Worm (Caenorhabditis elegans) whole organism, L2 larva: Measurements from ENCODE around the gene W02B12.13.

Experiments
- C34F6.9 ChIP-seq: fragments of 150-350 bp; optimal IDR thresholded peaks from 2 replicates; lab custom pipeline; 2014; ENCODE audit warnings: missing biosample characterization, missing genetic modification characterization
- F13H6.1 ChIP-seq: sonication (generic microtip); optimal IDR thresholded peaks from 2 replicates; lab custom pipeline; 2016; ENCODE audit warnings: missing genetic modification characterization, missing compliant biosample characterization
- Y55F3AM.14 ChIP-seq: fragments of 200-800 bp; sonication (Bioruptor generic); optimal IDR thresholded peaks from 2 replicates; lab custom pipeline; 2018; ENCODE audit warnings: mild to moderate bottlenecking, missing genetic modification characterization, missing compliant biosample characterization
- ceh-82 ChIP-seq: fragments of 150-350 bp; optimal IDR thresholded peaks from 2 replicates; lab custom pipeline; 2014; ENCODE audit warnings: missing biosample characterization, missing genetic modification characterization
- crh-2 ChIP-seq: sonication (generic microtip); optimal IDR thresholded peaks from 2 replicates; lab custom pipeline; 2017; ENCODE audit warnings: missing biosample characterization, missing genetic modification characterization
- dmd-4 ChIP-seq: sonication (generic microtip); optimal IDR thresholded peaks from 2 replicates; lab custom pipeline; 2017; ENCODE audit warnings: missing biosample characterization, missing genetic modification characterization
- egl-27 ChIP-seq: sonication (generic microtip); optimal IDR thresholded peaks from 3 replicates; lab custom pipeline; 2017; ENCODE audit warnings: missing biosample characterization, missing genetic modification reagents, missing genetic modification characterization
- elt-1 ChIP-seq: fragments of 150-350 bp; optimal IDR thresholded peaks from 2 replicates; lab custom pipeline; 2014; ENCODE audit warnings: missing biosample characterization, missing genetic modification characterization
- elt-3 ChIP-seq: sonication (generic microtip); optimal IDR thresholded peaks from 2 replicates; lab custom pipeline; 2017; ENCODE audit warnings: missing biosample characterization, missing genetic modification characterization
- fos-1 ChIP-seq: fragments of 150-350 bp; optimal IDR thresholded peaks from 2 replicates; lab custom pipeline; 2014; ENCODE audit warnings: missing biosample characterization, missing genetic modification characterization
- lin-11 ChIP-seq: fragments of 150-350 bp; sonication (generic microtip); optimal IDR thresholded peaks from 2 replicates; lab custom pipeline; 2014; ENCODE audit warnings: missing biosample characterization, missing genetic modification characterization, inconsistent platforms, mixed read lengths
- lin-13 ChIP-seq: fragments of 150-350 bp; optimal IDR thresholded peaks from 2 replicates; lab custom pipeline; 2014; ENCODE audit warnings: missing biosample characterization, missing genetic modification reagents, missing genetic modification characterization
- lsy-2 ChIP-seq, 2 experiments: fragments of 150-350 bp in 1 of 2; sonication (generic microtip) in 1 of 2; optimal IDR thresholded peaks; 2 replicates each; lab custom pipeline; 2014 to 2017; ENCODE audit warnings: missing biosample characterization in 2 of 2, missing genetic modification characterization in 2 of 2
- mab-5 ChIP-seq: fragments of 150-350 bp; optimal IDR thresholded peaks from 2 replicates; lab custom pipeline; 2014; ENCODE audit warnings: missing biosample characterization, missing genetic modification characterization
- mbf-1 ChIP-seq: sonication (generic microtip); optimal IDR thresholded peaks from 2 replicates; lab custom pipeline; 2017; ENCODE audit warnings: missing biosample characterization, missing genetic modification characterization
- mdl-1 ChIP-seq, 2 experiments: fragments of 150-350 bp in 1 of 2; sonication (generic microtip) in 1 of 2; optimal IDR thresholded peaks; 2 replicates each; lab custom pipeline; 2017; ENCODE audit warnings: missing biosample characterization in 2 of 2, missing genetic modification characterization in 2 of 2
- nhr-10 ChIP-seq: sonication (generic microtip); optimal IDR thresholded peaks from 2 replicates; lab custom pipeline; 2017; ENCODE audit warnings: missing biosample characterization, missing genetic modification characterization
- nhr-11 ChIP-seq: fragments of 150-350 bp; optimal IDR thresholded peaks from 2 replicates; lab custom pipeline; 2014; ENCODE audit warnings: missing biosample characterization, missing genetic modification characterization
- nhr-12 ChIP-seq: fragments of 150-350 bp; optimal IDR thresholded peaks from 2 replicates; lab custom pipeline; 2014; ENCODE audit warnings: missing biosample characterization, missing genetic modification characterization
- nhr-129 ChIP-seq: fragments of 150-350 bp; optimal IDR thresholded peaks from 2 replicates; lab custom pipeline; 2014; ENCODE audit warnings: missing biosample characterization, missing genetic modification characterization
- nhr-21 ChIP-seq: fragments of 150-350 bp; optimal IDR thresholded peaks from 2 replicates; lab custom pipeline; 2014; ENCODE audit warnings: missing biosample characterization, missing genetic modification characterization
- nhr-237 ChIP-seq: fragments of 150-350 bp; optimal IDR thresholded peaks from 2 replicates; lab custom pipeline; 2014; ENCODE audit warnings: missing biosample characterization, missing genetic modification characterization
- nhr-25 ChIP-seq: fragments of 150-350 bp; sonication (generic microtip); optimal IDR thresholded peaks from 3 replicates; lab custom pipeline; 2014; ENCODE audit warnings: missing biosample characterization, missing genetic modification characterization
- nhr-6 ChIP-seq: fragments of 150-350 bp; optimal IDR thresholded peaks from 2 replicates; lab custom pipeline; 2014; ENCODE audit warnings: missing biosample characterization, missing genetic modification characterization
- peb-1 ChIP-seq: fragments of 150-350 bp; optimal IDR thresholded peaks from 2 replicates; lab custom pipeline; 2014; ENCODE audit warnings: missing biosample characterization, missing genetic modification characterization
- sma-9 ChIP-seq, 2 experiments: fragments of 150-350 bp in 1 of 2; sonication (generic microtip) in 1 of 2; optimal IDR thresholded peaks; 2 replicates each; lab custom pipeline; 2014 to 2016; ENCODE audit warnings: missing genetic modification characterization in 2 of 2, mild to moderate bottlenecking in 1 of 2, missing biosample characterization in 1 of 2, missing compliant biosample characterization in 1 of 2, missing genetic modification reagents in 1 of 2, moderate library complexity in 1 of 2
- unc-39 ChIP-seq: fragments of 150-350 bp; optimal IDR thresholded peaks from 2 replicates; lab custom pipeline; 2014; ENCODE audit warnings: missing biosample characterization, missing genetic modification characterization
- unc-55 ChIP-seq: fragments of 150-350 bp; sonication (generic microtip); optimal IDR thresholded peaks from 3 replicates; lab custom pipeline; 2014; ENCODE audit warnings: missing biosample characterization, missing genetic modification reagents, missing genetic modification characterization
- unc-62 ChIP-seq: fragments of 150-350 bp; optimal IDR thresholded peaks from 2 replicates; lab custom pipeline; 2014; ENCODE audit warnings: missing biosample characterization, missing genetic modification reagents, missing genetic modification characterization
- zag-1 ChIP-seq: fragments of 150-350 bp; optimal IDR thresholded peaks from 2 replicates; lab custom pipeline; 2014; ENCODE audit warnings: missing biosample characterization, missing genetic modification characterization
- ztf-1 ChIP-seq: fragments of 200-800 bp; sonication (Bioruptor generic); conservative IDR thresholded peaks from 2 replicates; pipeline ENCODE4 v1.3.6; 2022; ENCODE audit warnings: missing genetic modification characterization, missing compliant biosample characterization
- ztf-11 ChIP-seq: sonication (generic microtip); optimal IDR thresholded peaks from 2 replicates; lab custom pipeline; 2017; ENCODE audit warnings: missing biosample characterization, missing genetic modification characterization
- ztf-4 ChIP-seq: fragments of 150-350 bp; optimal IDR thresholded peaks from 2 replicates; lab custom pipeline; 2014; ENCODE audit warnings: missing biosample characterization, missing genetic modification characterization

W02B12.13 gene

ce11 chrII:11424032-11424431 lies 21.0 kb upstream of the W02B12.13 start:
- TF ChIP-seq elt-3 = no peak
- no peak for TF ChIP-seq ztf-1 (GFP tag; lab: Robert Waterston, UW)
- TF ChIP-seq nhr-10 = no peak
- TF ChIP-seq Y55F3AM.14 (GFP tag; lab: Kevin White, UChicago) = no peak
- peak; percentile 59 for TF ChIP-seq fos-1

ce11 chrII:11424579-11425316 lies 20.3 kb upstream of the W02B12.13 start, which contains the start of gene C05D12.3:
C05D12.3 (plus strand) TSS chrII:11425266.
- TF ChIP-seq nhr-237 (tag; lab: Kevin White, UChicago) (no peak), dmd-4 (tag; lab: Kevin White, UChicago) (no peak), fos-1 (peak; percentile 68), unc-55 (no peak)

- TF ChIP-seq ztf-4 = no peak
- TF ChIP-seq nhr-21 = no peak
- no peak for TF ChIP-seq lin-13
- TF ChIP-seq unc-55 = no peak
- no peak for TF ChIP-seq ztf-11 (tag; lab: Kevin White, UChicago)
- no peak for TF ChIP-seq peb-1 (tag; lab: Kevin White, UChicago)
- no peak for TF ChIP-seq unc-39
- no peak for TF ChIP-seq crh-2
- TF ChIP-seq egl-27 (tag; lab: Kevin White, UChicago) = no peak
- no peak for TF ChIP-seq nhr-11 (tag; lab: Kevin White, UChicago)
- TF ChIP-seq Y55F3AM.14 (GFP tag; lab: Kevin White, UChicago) = no peak
- no peak for TF ChIP-seq nhr-12
- no peak for TF ChIP-seq unc-62 (GFP tag; lab: Kevin White, UChicago)
- no peak for TF ChIP-seq mbf-1 (tag; lab: Kevin White, UChicago)
- no peak for TF ChIP-seq ceh-82 (tag; lab: Kevin White, UChicago)
- TF ChIP-seq nhr-25 = no peak
Observed at ce11 chrII:11427322-11427721, 17.8 kb upstream of the W02B12.13 start.

DNA sequence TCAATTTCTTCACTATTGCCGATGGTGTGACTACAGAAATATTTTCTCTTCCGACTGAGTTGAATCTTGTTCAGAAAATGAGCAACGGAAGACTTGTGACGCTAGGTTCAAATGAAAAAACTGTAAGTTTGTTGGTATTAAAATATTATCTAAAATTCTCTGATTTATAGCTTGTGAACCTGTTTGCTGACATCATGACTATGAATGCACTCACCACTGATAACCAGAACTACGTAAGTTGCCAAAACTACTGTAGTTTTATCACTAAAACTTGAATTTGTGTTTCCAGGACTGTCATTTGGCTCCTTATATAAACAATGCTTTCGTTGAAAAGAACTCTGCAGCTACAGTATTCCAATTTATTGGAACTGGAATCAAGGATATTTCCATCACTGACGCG lies 16.5 kb upstream of the W02B12.13 start:
- TF ChIP-seq sma-9 (GFP tag; optimal IDR thresholded peaks at IDR 0.05; lab: Kevin White, UChicago) = peak; percentile 37
- no peak for TF ChIP-seq sma-9 (tag; optimal IDR thresholded peaks at IDR 0.05; lab: Kevin White, UChicago)
- no peak for TF ChIP-seq Y55F3AM.14 (GFP tag; lab: Kevin White, UChicago)
- TF ChIP-seq fos-1 = peak; percentile 60

DNA sequence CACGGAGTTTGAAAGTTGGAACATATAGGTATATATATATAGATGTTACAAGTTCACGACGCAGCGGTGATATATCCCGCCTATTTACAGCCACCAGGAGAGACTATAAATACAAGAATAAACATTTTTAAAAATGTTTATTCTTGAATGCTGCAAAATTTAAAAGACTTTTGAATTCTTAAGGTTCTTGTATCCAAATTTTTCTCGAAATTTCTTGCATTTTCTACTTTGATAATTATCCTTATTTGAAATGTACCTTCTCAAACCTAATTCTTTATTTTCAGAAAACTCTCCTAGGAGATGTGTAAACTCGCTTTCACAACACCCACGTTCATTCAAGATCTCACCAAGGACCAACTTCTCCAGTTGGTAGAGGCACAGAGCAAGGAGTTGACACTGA lies 13.5 kb upstream of the W02B12.13 start, which contains the start of gene C05D12.4:
C05D12.4 (plus strand) TSS at position 301 of the 400 bp plus-strand sequence.
- no peak for TF ChIP-seq F13H6.1 (tag; lab: Kevin White, UChicago)
- TF ChIP-seq unc-39 = no peak
- TF ChIP-seq Y55F3AM.14 (GFP tag; lab: Kevin White, UChicago) = no peak
- TF ChIP-seq fos-1 = no peak
- no peak for TF ChIP-seq mdl-1 (tag; optimal IDR thresholded peaks at IDR 0.05; lab: Kevin White, UChicago)
- no peak for TF ChIP-seq zag-1 (tag; lab: Kevin White, UChicago)
- TF ChIP-seq egl-27 (tag; lab: Kevin White, UChicago) = no peak
- TF ChIP-seq unc-62 (GFP tag; lab: Kevin White, UChicago) = no peak
- no peak for TF ChIP-seq nhr-129
- TF ChIP-seq lin-11 (tag; lab: Kevin White, UChicago) = no peak
- TF ChIP-seq mab-5 (tag; lab: Kevin White, UChicago) = no peak
- no peak for TF ChIP-seq elt-1 (tag; lab: Kevin White, UChicago)
- no peak for TF ChIP-seq lsy-2 (tag; optimal IDR thresholded peaks at IDR 0.05; lab: Kevin White, UChicago)
- TF ChIP-seq C34F6.9 (tag; lab: Kevin White, UChicago) = no peak
- no peak for TF ChIP-seq ztf-4
- no peak for TF ChIP-seq ceh-82 (tag; lab: Kevin White, UChicago)
- no peak for TF ChIP-seq nhr-6 (tag; lab: Kevin White, UChicago)
